Fruit fly (Drosophila melanogaster) whole organism, embryonic: Measurements from ENCODE around the gene CG31122.

Experiments used
- Atf-2 ChIP-seq: fragments of 200-800 bp; sonication (Bioruptor generic); optimal IDR thresholded peaks from 2 replicates; lab custom pipeline; 2016; ENCODE audit warnings: missing biosample characterization, missing genetic modification characterization
- Atf6 ChIP-seq: fragments of 200-800 bp; sonication (Bioruptor generic); IDR thresholded peaks from 2 replicates; pipeline ENCODE4 v1.3.6; 2022; ENCODE audit warnings: missing biosample characterization, missing genetic modification characterization
- C15 ChIP-seq: fragments of 200-800 bp; sonication (Bioruptor generic); IDR thresholded peaks from 3 replicates; pipeline ENCODE4 v1.3.6; 2022; ENCODE audit warnings: missing biosample characterization, missing genetic modification characterization
- CG1024 ChIP-seq: fragments of 200-800 bp; sonication (Bioruptor generic); IDR thresholded peaks from 2 replicates; pipeline ENCODE4 v1.3.6; 2022; ENCODE audit warnings: missing biosample characterization, missing genetic modification characterization
- CG10565 ChIP-seq: fragments of 200-800 bp; sonication (Bioruptor generic); optimal IDR thresholded peaks from 3 replicates; lab custom pipeline; 2016; ENCODE audit warnings: missing biosample characterization, mild to moderate bottlenecking, missing genetic modification characterization
- CG13123 ChIP-seq: fragments of 200-800 bp; sonication (Bioruptor generic); optimal IDR thresholded peaks from 2 replicates; lab custom pipeline; 2016; ENCODE audit warnings: missing biosample characterization, missing genetic modification characterization
- CG13287 ChIP-seq: fragments of 200-800 bp; sonication (Bioruptor generic); IDR thresholded peaks from 2 replicates; pipeline ENCODE4 v1.3.6; 2022; ENCODE audit warnings: missing biosample characterization, missing genetic modification characterization; ENCODE audit not compliant: partially characterized antibody
- CG13894 ChIP-seq: fragments of 200-800 bp; sonication (Bioruptor generic); optimal IDR thresholded peaks from 3 replicates; lab custom pipeline; 2018; ENCODE audit warnings: missing biosample characterization, mild to moderate bottlenecking, missing genetic modification characterization, moderate library complexity
- CG14710 ChIP-seq: fragments of 200-800 bp; sonication (Bioruptor generic); optimal IDR thresholded peaks from 3 replicates; lab custom pipeline; 2019; ENCODE audit warnings: missing biosample characterization, mild to moderate bottlenecking, missing genetic modification characterization, moderate library complexity
- CG15514 ChIP-seq: fragments of 200-800 bp; sonication (Bioruptor generic); optimal IDR thresholded peaks from 3 replicates; lab custom pipeline; 2017; ENCODE audit warnings: missing biosample characterization, missing genetic modification characterization, mild to moderate bottlenecking, moderate library complexity, missing genetic modification reagents
- CG17186 ChIP-seq: fragments of 200-800 bp; sonication (Bioruptor generic); optimal IDR thresholded peaks from 3 replicates; lab custom pipeline; 2017; ENCODE audit warnings: missing biosample characterization, missing genetic modification reagents, missing genetic modification characterization
- CG17802 ChIP-seq: fragments of 200-800 bp; sonication (Bioruptor generic); optimal IDR thresholded peaks from 2 replicates; lab custom pipeline; 2018; ENCODE audit warnings: missing biosample characterization, mild to moderate bottlenecking, missing genetic modification characterization, moderate library complexity
- CG1832 ChIP-seq: fragments of 200-800 bp; sonication (Bioruptor generic); optimal IDR thresholded peaks from 2 replicates; lab custom pipeline; 2017; ENCODE audit warnings: missing biosample characterization, mild to moderate bottlenecking, missing genetic modification characterization, inconsistent platforms
- CG33213 ChIP-seq: fragments of 200-800 bp; sonication (Bioruptor generic); optimal IDR thresholded peaks from 3 replicates; lab custom pipeline; 2016; ENCODE audit warnings: missing biosample characterization, missing genetic modification characterization
- CG3995 ChIP-seq: fragments of 200-800 bp; sonication (Bioruptor generic); optimal IDR thresholded peaks from 3 replicates; lab custom pipeline; 2016; ENCODE audit warnings: missing biosample characterization, missing genetic modification characterization
- CG42726 ChIP-seq: fragments of 200-800 bp; sonication (Bioruptor generic); IDR thresholded peaks from 2 replicates; pipeline ENCODE4 v1.3.6; 2022; ENCODE audit warnings: missing biosample characterization, missing genetic modification characterization; ENCODE audit not compliant: partially characterized antibody
- CG7271 ChIP-seq: fragments of 200-800 bp; sonication (Bioruptor generic); optimal IDR thresholded peaks from 2 replicates; lab custom pipeline; 2018; ENCODE audit warnings: missing biosample characterization, mild to moderate bottlenecking, missing genetic modification characterization, moderate library complexity
- CG7372 ChIP-seq: fragments of 200-800 bp; sonication (Bioruptor generic); IDR thresholded peaks from 2 replicates; pipeline ENCODE4 v1.3.6; 2022; ENCODE audit warnings: missing biosample characterization, missing genetic modification characterization
- CG8478 ChIP-seq: fragments of >200 bp; optimal IDR thresholded peaks from 2 replicates; lab custom pipeline; 2018
- CG9609 ChIP-seq: fragments of 200-800 bp; sonication (Bioruptor generic); optimal IDR thresholded peaks from 3 replicates; lab custom pipeline; 2016; ENCODE audit warnings: missing biosample characterization, missing genetic modification characterization
- CG9727 ChIP-seq: fragments of 200-800 bp; sonication (Bioruptor generic); optimal IDR thresholded peaks from 3 replicates; lab custom pipeline; 2017; ENCODE audit warnings: missing biosample characterization, mild to moderate bottlenecking, missing genetic modification characterization
- CkIIα-i1 ChIP-seq: fragments of 200-800 bp; sonication (Bioruptor generic); IDR thresholded peaks from 2 replicates; pipeline ENCODE4 v1.3.6; 2022; ENCODE audit warnings: missing biosample characterization, missing genetic modification characterization
- Dp ChIP-seq: fragments of 200-800 bp; sonication (Bioruptor generic); optimal IDR thresholded peaks from 2 replicates; lab custom pipeline; 2018; ENCODE audit warnings: missing biosample characterization, mild to moderate bottlenecking, missing genetic modification characterization, moderate library complexity
- E2f2 ChIP-seq: fragments of 200-800 bp; sonication (Bioruptor generic); IDR thresholded peaks from 2 replicates; pipeline ENCODE4 v1.3.6; 2022; ENCODE audit warnings: missing biosample characterization, missing genetic modification characterization
- Hand ChIP-seq: fragments of 200-800 bp; sonication (Bioruptor generic); optimal IDR thresholded peaks from 2 replicates; lab custom pipeline; 2017; ENCODE audit warnings: mild to moderate bottlenecking, missing biosample characterization, missing genetic modification reagents, missing genetic modification characterization
- Hr3 ChIP-seq: fragments of 200-800 bp; sonication (Bioruptor generic); optimal IDR thresholded peaks from 3 replicates; lab custom pipeline; 2016; ENCODE audit warnings: missing biosample characterization, missing genetic modification characterization
- Mes4 ChIP-seq: fragments of 200-800 bp; sonication (Bioruptor generic); optimal IDR thresholded peaks from 2 replicates; lab custom pipeline; 2016; ENCODE audit warnings: missing biosample characterization, missing genetic modification characterization
- Mrtf ChIP-seq: fragments of 200-800 bp; sonication (Bioruptor generic); IDR thresholded peaks from 3 replicates; pipeline ENCODE4 v1.3.6; 2022; ENCODE audit warnings: missing biosample characterization, missing genetic modification characterization
- Neu2 ChIP-seq: fragments of 200-800 bp; sonication (Bioruptor generic); optimal IDR thresholded peaks from 3 replicates; lab custom pipeline; 2016; ENCODE audit warnings: missing biosample characterization, missing genetic modification characterization, borderline replicate concordance
- Vsx1 ChIP-seq: fragments of 200-800 bp; sonication (Bioruptor generic); optimal IDR thresholded peaks from 2 replicates; lab custom pipeline; 2017; ENCODE audit warnings: missing biosample characterization, mild to moderate bottlenecking, missing genetic modification characterization, missing genetic modification reagents
- abd-A ChIP-seq: fragments of 200-800 bp; sonication (Bioruptor generic); optimal IDR thresholded peaks from 3 replicates; lab custom pipeline; 2019; ENCODE audit warnings: missing biosample characterization, mild to moderate bottlenecking, missing genetic modification characterization, moderate library complexity
- ap ChIP-seq: fragments of 200-800 bp; sonication (Bioruptor generic); IDR thresholded peaks from 2 replicates; pipeline ENCODE4 v1.3.6; 2022; ENCODE audit warnings: missing biosample characterization, missing genetic modification characterization
- cad ChIP-seq: fragments of >200 bp; optimal IDR thresholded peaks from 2 replicates; lab custom pipeline; 2017; ENCODE audit warnings: missing biosample characterization, missing genetic modification characterization
- cas ChIP-seq: fragments of 200-800 bp; sonication (Bioruptor generic); IDR thresholded peaks from 2 replicates; pipeline ENCODE4 v1.3.6; 2022; ENCODE audit warnings: missing biosample characterization, missing genetic modification characterization
- chif ChIP-seq, 2 experiments: fragments of 200-800 bp; sonication (Bioruptor generic); optimal IDR thresholded peaks; 3 replicates each; lab custom pipeline; 2016; ENCODE audit warnings: missing biosample characterization in 2 of 2, missing genetic modification characterization in 2 of 2
- cwo ChIP-seq: fragments of 200-800 bp; sonication (Bioruptor generic); optimal IDR thresholded peaks from 3 replicates; lab custom pipeline; 2017; ENCODE audit warnings: missing biosample characterization, missing genetic modification characterization, mild to moderate bottlenecking, moderate library complexity, missing genetic modification reagents
- ewg ChIP-seq: fragments of 200-800 bp; sonication (Bioruptor generic); optimal IDR thresholded peaks from 3 replicates; lab custom pipeline; 2017; ENCODE audit warnings: mild to moderate bottlenecking, missing biosample characterization, missing genetic modification reagents, missing genetic modification characterization
- eyg ChIP-seq: fragments of 200-800 bp; sonication (Bioruptor generic); optimal IDR thresholded peaks from 3 replicates; lab custom pipeline; 2016; ENCODE audit warnings: missing biosample characterization, missing genetic modification characterization
- fd3F ChIP-seq: fragments of 200-800 bp; sonication (Bioruptor generic); optimal IDR thresholded peaks from 2 replicates; lab custom pipeline; 2018; ENCODE audit warnings: missing biosample characterization, mild to moderate bottlenecking, missing genetic modification characterization, moderate library complexity
- fu2 ChIP-seq: fragments of 200-800 bp; sonication (Bioruptor generic); optimal IDR thresholded peaks from 2 replicates; lab custom pipeline; 2016; ENCODE audit warnings: missing biosample characterization, missing genetic modification characterization
- gem ChIP-seq: fragments of 200-800 bp; sonication (Bioruptor generic); optimal IDR thresholded peaks from 2 replicates; lab custom pipeline; 2019; ENCODE audit warnings: missing biosample characterization, mild to moderate bottlenecking, missing genetic modification characterization, moderate library complexity
- gsb ChIP-seq: fragments of 200-800 bp; sonication (Bioruptor generic); IDR thresholded peaks from 2 replicates; pipeline ENCODE4 v1.3.6; 2022; ENCODE audit warnings: missing biosample characterization, missing genetic modification characterization
- lab ChIP-seq: fragments of 200-800 bp; sonication (Bioruptor generic); optimal IDR thresholded peaks from 3 replicates; lab custom pipeline; 2017; ENCODE audit warnings: missing biosample characterization, missing genetic modification characterization, mild to moderate bottlenecking, moderate library complexity, missing genetic modification reagents
- luna ChIP-seq: fragments of 200-800 bp; sonication (Bioruptor generic); optimal IDR thresholded peaks from 2 replicates; lab custom pipeline; 2016; ENCODE audit warnings: missing biosample characterization, missing genetic modification characterization
- mirr ChIP-seq: fragments of 200-800 bp; sonication (Bioruptor generic); optimal IDR thresholded peaks from 3 replicates; lab custom pipeline; 2018; ENCODE audit warnings: missing biosample characterization, mild to moderate bottlenecking, missing genetic modification characterization
- pum ChIP-seq: fragments of 200-800 bp; sonication (Bioruptor generic); optimal IDR thresholded peaks from 2 replicates; lab custom pipeline; 2016; ENCODE audit warnings: missing biosample characterization, missing genetic modification characterization
- slp2 ChIP-seq: fragments of 200-800 bp; sonication (Bioruptor generic); optimal IDR thresholded peaks from 2 replicates; lab custom pipeline; 2016; ENCODE audit warnings: missing biosample characterization, missing genetic modification characterization
- twi ChIP-seq: fragments of 200-800 bp; optimal IDR thresholded peaks from 2 replicates; lab custom pipeline; 2019; ENCODE audit warnings: missing biosample characterization, mild to moderate bottlenecking, missing genetic modification characterization, moderate library complexity
- usp ChIP-seq: fragments of >200 bp; optimal IDR thresholded peaks from 2 replicates; lab custom pipeline; 2017; ENCODE audit warnings: missing biosample characterization, missing genetic modification characterization

The CG31122 gene

dm6 chr3R:18396801-18397604 is 15.7 kb downstream of the CG31122 start, which contains the start of gene Vti1b (continued):
- TF ChIP-seq CG1024 (GFP tag; lab: Robert Waterston, UW) (peak; percentile 87), CG9609 (GFP tag; lab: Kevin White, UChicago) (peak; percentile 91), ewg (GFP tag; lab: Kevin White, UChicago) (peak; percentile 89), cad (GFP tag; lab: Kevin White, UChicago) (no peak), CG8478 (lab: Kevin White, UChicago) (no peak), lab (peak; percentile 97), CG17186 (GFP tag; lab: Kevin White, UChicago) (peak; percentile 75), fd3F (peak; percentile 84), C15 (GFP tag; lab: Robert Waterston, UW) (peak; percentile 77; the same call in 2 of the 3 replicates), mirr (GFP tag; lab: Kevin White, UChicago) (peak; percentile 69), Hand (peak; percentile 82), abd-A (tag; lab: Kevin White, UChicago) (peak; percentile 58), CG10565 (GFP tag; lab: Kevin White, UChicago) (peak; percentile 62), CG33213 (GFP tag; lab: Kevin White, UChicago) (peak; percentile 93), CG14710 (tag; lab: Kevin White, UChicago) (peak; percentile 93), eyg (GFP tag; lab: Kevin White, UChicago) (peak; percentile 72), luna (GFP tag; lab: Kevin White, UChicago) (peak; percentile 81), CkIIα-i1 (GFP tag; lab: Robert Waterston, UW) (peak; percentile 68; the same call in 1 of the 2 replicates), CG9727 (GFP tag; lab: Kevin White, UChicago) (peak; percentile 95), usp (GFP tag; lab: Kevin White, UChicago) (no peak), E2f2 (GFP tag; lab: Robert Waterston, UW) (peak; percentile 74), CG42726 (GFP tag; lab: Robert Waterston, UW) (no peak), CG13894 (tag; lab: Kevin White, UChicago) (peak; percentile 33), Vsx1 (peak; percentile 87), gsb (GFP tag; lab: Robert Waterston, UW) (peak; percentile 74), gem (tag; lab: Kevin White, UChicago) (peak; percentile 95), ap (GFP tag; lab: Robert Waterston, UW) (peak; percentile 87), cas (GFP tag; lab: Robert Waterston, UW) (0 out of 2 replicates have a peak, but pooled peaks have one; percentile 37), Atf6 (GFP tag; lab: Robert Waterston, UW) (peak; percentile 88), Dp (GFP tag; lab: Kevin White, UChicago) (no peak), chif (GFP tag; optimal IDR thresholded peaks at IDR 0.05; lab: Kevin White, UChicago) (peak; percentile 93 to 97), CG1832 (GFP tag; lab: Kevin White, UChicago) (no peak), CG13123 (GFP tag; lab: Kevin White, UChicago) (peak; percentile 89), CG13287 (GFP tag; lab: Robert Waterston, UW) (no peak; the same call in 1 of the 2 replicates), CG3995 (peak; percentile 63), CG7372 (GFP tag; lab: Robert Waterston, UW) (peak; percentile 83), CG7271 (peak; percentile 70), pum (peak; percentile 93), fu2 (GFP tag; lab: Kevin White, UChicago) (peak; percentile 84), Hr3 (peak; percentile 92), Mrtf (GFP tag; lab: Robert Waterston, UW) (peak; percentile 85), Atf-2 (GFP tag; lab: Kevin White, UChicago) (peak; percentile 95), twi (tag; lab: Kevin White, UChicago) (peak; percentile 83), CG17802 (tag; lab: Kevin White, UChicago) (peak; percentile 86), slp2 (GFP tag; lab: Kevin White, UChicago) (peak; percentile 93), Mes4 (GFP tag; lab: Kevin White, UChicago) (peak; percentile 90), Neu2 (GFP tag; lab: Kevin White, UChicago) (peak; percentile 41), CG15514 (GFP tag; lab: Kevin White, UChicago) (peak; percentile 78), cwo (GFP tag; lab: Kevin White, UChicago) (peak; percentile 95)
